Fruit fly (Drosophila melanogaster): ENCODE results near the gene CG11147.

dm6 chr2L:5766498-5767008, 25.5 kb upstream of the CG11147 start:
- no peak for TF ChIP-seq pan (optimal IDR thresholded peaks at IDR 0.05)
- TF ChIP-seq usp (GFP tag; optimal IDR thresholded peaks at IDR 0.05): no peak
- TF ChIP-seq psq (optimal IDR thresholded peaks at IDR 0.05): no peak
